Fruit fly (Drosophila melanogaster): Measurements from ENCODE around the gene CG32085.

The CG32085 gene

dm6 chr3L:11696294-11697116 lies 16.4 kb upstream of the CG32085 start, which contains the start of gene Dph1 (continued):
- no peak; the same call in 1 of the 2 replicates for TF ChIP-seq sens-2 (GFP tag; IDR thresholded peaks at IDR 0.05)
- TF ChIP-seq CG16863 (GFP tag; optimal IDR thresholded peaks at IDR 0.05): peak; percentile 71
- peak; percentile 74 for TF ChIP-seq disco-r (GFP tag; optimal IDR thresholded peaks at IDR 0.05)
- TF ChIP-seq CG17612 (GFP tag; IDR thresholded peaks at IDR 0.05): peak; percentile 74; the same call in 1 of the 2 replicates
- peak; percentile 40; the same call in 1 of the 2 replicates for TF ChIP-seq al (GFP tag; IDR thresholded peaks at IDR 0.05)
- peak; percentile 29 for TF ChIP-seq CG10565 (GFP tag; optimal IDR thresholded peaks at IDR 0.05)
- peak; percentile 80; the same call in 1 of the 2 replicates for TF ChIP-seq ttk (GFP tag; IDR thresholded peaks at IDR 0.05)
- TF ChIP-seq gce (GFP tag; IDR thresholded peaks at IDR 0.05): peak; percentile 87
- TF ChIP-seq sna (GFP tag; IDR thresholded peaks at IDR 0.05; ENCODE audit: partially characterized antibody): peak; percentile 45
- TF ChIP-seq CG7987 (GFP tag; optimal IDR thresholded peaks at IDR 0.05): peak; percentile 59
- TF ChIP-seq Gug (GFP tag; IDR thresholded peaks at IDR 0.05): peak; percentile 86
- peak; percentile 42 for TF ChIP-seq CG1647 (GFP tag; optimal IDR thresholded peaks at IDR 0.05)
- peak; percentile 98 for TF ChIP-seq Med (GFP tag)
- peak; percentile 73 for TF ChIP-seq Aef1 (GFP tag; IDR thresholded peaks at IDR 0.05)
- TF ChIP-seq Scr (GFP tag; IDR thresholded peaks at IDR 0.05; ENCODE audit: partially characterized antibody): peak; percentile 42; the same call in 1 of the 2 replicates
- peak; percentile 40 for TF ChIP-seq CG9797 (GFP tag; optimal IDR thresholded peaks at IDR 0.05)
- peak; percentile 68 for TF ChIP-seq CG16779 (GFP tag; IDR thresholded peaks at IDR 0.05)
- TF ChIP-seq CG16813 (GFP tag; IDR thresholded peaks at IDR 0.05; ENCODE audit: partially characterized antibody): no peak
- TF ChIP-seq CG18599 (GFP tag; optimal IDR thresholded peaks at IDR 0.05): peak; percentile 87
- TF ChIP-seq Chrac-16 (GFP tag; optimal IDR thresholded peaks at IDR 0.05): peak; percentile 82
- peak; percentile 64 for TF ChIP-seq CG34224 (GFP tag; IDR thresholded peaks at IDR 0.05; ENCODE audit: partially characterized antibody)
- TF ChIP-seq Stat92E (GFP tag; optimal IDR thresholded peaks at IDR 0.05): peak in 1 of 3 experiments; percentile 92
- TF ChIP-seq HmgD (GFP tag; optimal IDR thresholded peaks at IDR 0.05): peak; percentile 61
- peak; percentile 39 for TF ChIP-seq CG1602 (GFP tag; optimal IDR thresholded peaks at IDR 0.05)
- peak; percentile 58 for TF ChIP-seq CG12942 (GFP tag; optimal IDR thresholded peaks at IDR 0.05)
- peak; percentile 85 for TF ChIP-seq CG2678 (tag; optimal IDR thresholded peaks at IDR 0.05)
- TF ChIP-seq croc (GFP tag; conservative IDR thresholded peaks at IDR 0.05): no peak; the same call in 1 of the 3 replicates
- peak; percentile 82 for TF ChIP-seq esg (GFP tag; conservative IDR thresholded peaks at IDR 0.05)
- peak; percentile 86 for TF ChIP-seq Dp (GFP tag; optimal IDR thresholded peaks at IDR 0.05)
- TF ChIP-seq Poxn (GFP tag; IDR thresholded peaks at IDR 0.05): 0 out of 2 replicates have a peak, but pooled peaks have one; percentile 19
- TF ChIP-seq Nf-YB (GFP tag; optimal IDR thresholded peaks at IDR 0.05): peak; percentile 54
- TF ChIP-seq kay (GFP tag; optimal IDR thresholded peaks at IDR 0.05): peak; percentile 90
- TF ChIP-seq CG2889 (GFP tag; IDR thresholded peaks at IDR 0.05): peak; percentile 97
- peak; percentile 82; the same call in 1 of the 2 replicates for TF ChIP-seq CG6689 (GFP tag; IDR thresholded peaks at IDR 0.05)
- peak; percentile 61 for TF ChIP-seq Camta (GFP tag; optimal IDR thresholded peaks at IDR 0.05)
- TF ChIP-seq gfzf (GFP tag; optimal IDR thresholded peaks at IDR 0.05): peak; percentile 8
- TF ChIP-seq CG11247 (GFP tag; IDR thresholded peaks at IDR 0.05): peak; percentile 69
- TF ChIP-seq Nf-YC (tag; optimal IDR thresholded peaks at IDR 0.05): peak; percentile 66
- TF ChIP-seq CG13424 (tag; optimal IDR thresholded peaks at IDR 0.05): peak; percentile 80
- peak; percentile 85 for TF ChIP-seq Ssrp (tag; optimal IDR thresholded peaks at IDR 0.05)
- no peak for TF ChIP-seq fd102C (GFP tag; optimal IDR thresholded peaks at IDR 0.05)
- TF ChIP-seq otp (GFP tag; IDR thresholded peaks at IDR 0.05): peak; percentile 79; the same call in 2 of the 3 replicates
- TF ChIP-seq Xrp1 (GFP tag; IDR thresholded peaks at IDR 0.05): peak; percentile 91
- TF ChIP-seq CG17802 (tag; optimal IDR thresholded peaks at IDR 0.05): peak; percentile 76
- TF ChIP-seq mld (GFP tag; IDR thresholded peaks at IDR 0.05; ENCODE audit: partially characterized antibody): no peak
- TF ChIP-seq CG4360 (GFP tag; IDR thresholded peaks at IDR 0.05): peak; percentile 61
- peak; percentile 49 for TF ChIP-seq Deaf1 (tag; optimal IDR thresholded peaks at IDR 0.05)
- TF ChIP-seq gsb (GFP tag; IDR thresholded peaks at IDR 0.05): peak; percentile 34; the same call in 1 of the 2 replicates

Measured in whole organism, embryonic.